Worm (Caenorhabditis elegans): Measurements from ENCODE around the gene wht-1.
A peak's percentile ranks its signal among the peaks of the same experiment; 100 is the strongest.

Gene wht-1

ce11 chrIII:6064779-6065178 lies 22.8 kb downstream of the wht-1 start:
- peak; percentile 98 for TF ChIP-seq Y48G9A.11 (GFP tag; IDR thresholded peaks at IDR 0.05)

ce11 chrIII:6056770-6057169 lies 30.8 kb downstream of the wht-1 start, which contains the start of gene clc-10:
Gene clc-10 (plus strand): TSS chrIII:6057070.
- TF ChIP-seq attf-4 (tag; optimal IDR thresholded peaks at IDR 0.05): no peak
- no peak for TF ChIP-seq madf-9 (GFP tag; conservative IDR thresholded peaks at IDR 0.05)
- TF ChIP-seq nhr-6 (tag; optimal IDR thresholded peaks at IDR 0.05): no peak
- TF ChIP-seq cey-2 (tag; optimal IDR thresholded peaks at IDR 0.05; ENCODE audit: borderline replicate concordance, insufficient read depth): no peak
- no peak for TF ChIP-seq nhr-48 (tag; optimal IDR thresholded peaks at IDR 0.05)
- TF ChIP-seq F44E2.7 (GFP tag; IDR thresholded peaks at IDR 0.05): no peak
- TF ChIP-seq lin-1 (GFP tag; IDR thresholded peaks at IDR 0.05): no peak
- TF ChIP-seq aly-2 (tag; optimal IDR thresholded peaks at IDR 0.05): no peak
- no peak for TF ChIP-seq ZK337.2 (GFP tag; IDR thresholded peaks at IDR 0.05)
- no peak for TF ChIP-seq zip-2 (tag; optimal IDR thresholded peaks at IDR 0.05)
- TF ChIP-seq set-16 (GFP tag; IDR thresholded peaks at IDR 0.05): no peak
- TF ChIP-seq tra-1 (GFP tag; IDR thresholded peaks at IDR 0.05): no peak
- no peak for TF ChIP-seq pha-4 (GFP tag; IDR thresholded peaks at IDR 0.05)
- no peak for TF ChIP-seq pha-4 (tag; optimal IDR thresholded peaks at IDR 0.05)
- no peak for TF ChIP-seq nhr-237 (tag; optimal IDR thresholded peaks at IDR 0.05)

ce11 chrIII:6056179-6056578 lies 31.4 kb downstream of the wht-1 start:
- TF ChIP-seq F44E2.7 (GFP tag; IDR thresholded peaks at IDR 0.05) (0 out of 2 replicates have a peak, but pooled peaks have one; percentile 28), ceh-32 (tag; optimal IDR thresholded peaks at IDR 0.05; ENCODE audit: poor library complexity) (no peak), cey-2 (tag; optimal IDR thresholded peaks at IDR 0.05; ENCODE audit: borderline replicate concordance, insufficient read depth) (no peak), Y48G9A.11 (GFP tag; IDR thresholded peaks at IDR 0.05) (peak; percentile 52; the same call in 1 of the 2 replicates), dpl-1 (GFP tag; optimal IDR thresholded peaks at IDR 0.05) (no peak), vab-7 (GFP tag; IDR thresholded peaks at IDR 0.05) (peak; percentile 47; the same call in 1 of the 2 replicates), R02D3.7 (tag; optimal IDR thresholded peaks at IDR 0.05) (no peak), F49E8.2 (tag; optimal IDR thresholded peaks at IDR 0.05; ENCODE audit: borderline replicate concordance) (no peak), zfp-3 (GFP tag; conservative IDR thresholded peaks at IDR 0.05) (no peak), lsy-2 (tag; optimal IDR thresholded peaks at IDR 0.05) (no peak), lim-7 (GFP tag; IDR thresholded peaks at IDR 0.05) (0 out of 2 replicates have a peak, but pooled peaks have one; percentile 38), dmd-8 (GFP tag; IDR thresholded peaks at IDR 0.05) (no peak)

- no peak for TF ChIP-seq nhr-111 (GFP tag; optimal IDR thresholded peaks at IDR 0.05)
- TF ChIP-seq F10B5.3 (tag; optimal IDR thresholded peaks at IDR 0.05): no peak
- TF ChIP-seq fos-1 (tag; optimal IDR thresholded peaks at IDR 0.05): no peak
- no peak for TF ChIP-seq fkh-10 (GFP tag; optimal IDR thresholded peaks at IDR 0.05)
- no peak for TF ChIP-seq nhr-41 (GFP tag; IDR thresholded peaks at IDR 0.05)
- no peak for TF ChIP-seq skn-1 (tag; optimal IDR thresholded peaks at IDR 0.05)
- no peak for TF ChIP-seq hif-1 (tag; optimal IDR thresholded peaks at IDR 0.05)
- TF ChIP-seq ceh-62 (tag; optimal IDR thresholded peaks at IDR 0.05): no peak
- no peak for TF ChIP-seq tra-1 (GFP tag; IDR thresholded peaks at IDR 0.05)
- TF ChIP-seq pqm-1 (tag; optimal IDR thresholded peaks at IDR 0.05): no peak
These were observed 31.8 kb downstream of the wht-1 start, which contains the start of gene F40H6.5 for ce11 chrIII:6055706-6056105. Gene F40H6.5 (minus strand): TSS chrIII:6055806.

- TF ChIP-seq mes-2 (tag; optimal IDR thresholded peaks at IDR 0.05; ENCODE audit: poor library complexity, severe bottlenecking): no peak
- no peak for TF ChIP-seq zfp-2 (tag; optimal IDR thresholded peaks at IDR 0.05)
- no peak for TF ChIP-seq nhr-77 (tag; optimal IDR thresholded peaks at IDR 0.05)
- no peak for TF ChIP-seq rbr-2 (tag; optimal IDR thresholded peaks at IDR 0.05)
- TF ChIP-seq madf-5 (GFP tag; IDR thresholded peaks at IDR 0.05): no peak
- no peak for TF ChIP-seq nhr-111 (GFP tag; optimal IDR thresholded peaks at IDR 0.05)
- TF ChIP-seq snpc-4 (tag; optimal IDR thresholded peaks at IDR 0.05): no peak
- TF ChIP-seq cey-2 (tag; optimal IDR thresholded peaks at IDR 0.05; ENCODE audit: borderline replicate concordance, insufficient read depth): no peak
- TF ChIP-seq arid-1 (GFP tag; conservative IDR thresholded peaks at IDR 0.05): no peak
- TF ChIP-seq zag-1 (tag; optimal IDR thresholded peaks at IDR 0.05): no peak
- no peak for TF ChIP-seq D1046.2 (GFP tag; IDR thresholded peaks at IDR 0.05)
- TF ChIP-seq madf-9 (GFP tag; conservative IDR thresholded peaks at IDR 0.05): no peak
- no peak for TF ChIP-seq ztf-7 (tag; optimal IDR thresholded peaks at IDR 0.05)
- no peak for TF ChIP-seq egl-27 (tag; optimal IDR thresholded peaks at IDR 0.05)
These were observed 40.7 kb downstream of the wht-1 start, which contains the start of gene tbx-11 for ce11 chrIII:6046881-6047280. Gene tbx-11 (minus strand): TSS chrIII:6046981.
